Worm (Caenorhabditis elegans) whole organism, late embryonic: ENCODE results near the gene taf-10.

Experiments used
- C08G9.2 ChIP-seq: sonication (generic microtip); optimal IDR thresholded peaks from 2 replicates; lab custom pipeline; 2016; ENCODE audit warnings: mild to moderate bottlenecking, missing genetic modification characterization, moderate library complexity, missing compliant biosample characterization
- K09A11.1 ChIP-seq: sonication (generic microtip); optimal IDR thresholded peaks from 2 replicates; lab custom pipeline; 2017; ENCODE audit warnings: antibody characterized with exemption, mild to moderate bottlenecking, missing genetic modification characterization, missing compliant biosample characterization; ENCODE audit not compliant: insufficient read depth
- Y22D7AL.16 ChIP-seq: sonication (generic microtip); optimal IDR thresholded peaks from 2 replicates; lab custom pipeline; 2016; ENCODE audit warnings: missing genetic modification characterization, missing compliant biosample characterization
- ceh-22 ChIP-seq: sonication (generic microtip); optimal IDR thresholded peaks from 2 replicates; lab custom pipeline; 2017; ENCODE audit warnings: missing biosample characterization, missing genetic modification characterization
- ceh-34 ChIP-seq: sonication (generic microtip); optimal IDR thresholded peaks from 2 replicates; lab custom pipeline; 2016; ENCODE audit warnings: mild to moderate bottlenecking, missing genetic modification characterization, missing compliant biosample characterization
- ceh-6 ChIP-seq: fragments of 200-800 bp; sonication (Bioruptor generic); optimal IDR thresholded peaks from 2 replicates; lab custom pipeline; 2018; ENCODE audit warnings: mild to moderate bottlenecking, missing genetic modification characterization, missing compliant biosample characterization
- ceh-9 ChIP-seq: sonication (generic microtip); optimal IDR thresholded peaks from 2 replicates; lab custom pipeline; 2016; ENCODE audit warnings: mild to moderate bottlenecking, missing genetic modification characterization, inconsistent platforms, missing compliant biosample characterization
- dve-1 ChIP-seq: sonication (generic microtip); optimal IDR thresholded peaks from 2 replicates; lab custom pipeline; 2017; ENCODE audit warnings: antibody characterized with exemption, mild to moderate bottlenecking, missing genetic modification characterization, missing compliant biosample characterization
- elt-2 ChIP-seq: sonication (generic microtip); optimal IDR thresholded peaks from 2 replicates; lab custom pipeline; 2016; ENCODE audit warnings: missing genetic modification reagents, missing genetic modification characterization, missing compliant biosample characterization
- elt-4 ChIP-seq: sonication (generic microtip); optimal IDR thresholded peaks from 2 replicates; lab custom pipeline; 2016; ENCODE audit warnings: missing genetic modification characterization, missing compliant biosample characterization
- fax-1 ChIP-seq: sonication (generic microtip); optimal IDR thresholded peaks from 2 replicates; lab custom pipeline; 2016; ENCODE audit warnings: missing genotype, missing genetic modification characterization, missing compliant biosample characterization
- fkh-10 ChIP-seq: fragments of 150-350 bp; optimal IDR thresholded peaks from 2 replicates; lab custom pipeline; 2014; ENCODE audit warnings: missing biosample characterization, missing genetic modification reagents, missing genetic modification characterization
- gmeb-2 ChIP-seq: sonication (generic microtip); optimal IDR thresholded peaks from 2 replicates; lab custom pipeline; 2016; ENCODE audit warnings: missing genetic modification characterization, inconsistent platforms, missing compliant biosample characterization
- hlh-13 ChIP-seq: fragments of 200-800 bp; sonication (Bioruptor generic); optimal IDR thresholded peaks from 2 replicates; lab custom pipeline; 2018; ENCODE audit warnings: mild to moderate bottlenecking, missing genetic modification characterization, missing compliant biosample characterization
- hlh-15 ChIP-seq: sonication (generic microtip); optimal IDR thresholded peaks from 2 replicates; lab custom pipeline; 2016; ENCODE audit warnings: missing genetic modification characterization, missing compliant biosample characterization
- hlh-30 ChIP-seq: sonication (generic microtip); optimal IDR thresholded peaks from 2 replicates; lab custom pipeline; 2017; ENCODE audit warnings: antibody characterized with exemption, missing genetic modification characterization, missing compliant biosample characterization; ENCODE audit not compliant: insufficient read depth
- hlh-6 ChIP-seq: sonication (generic microtip); optimal IDR thresholded peaks from 2 replicates; lab custom pipeline; 2016; ENCODE audit warnings: missing genotype, missing genetic modification characterization, missing compliant biosample characterization
- lim-6 ChIP-seq: sonication (generic microtip); optimal IDR thresholded peaks from 2 replicates; lab custom pipeline; 2016; ENCODE audit warnings: missing genetic modification characterization, missing compliant biosample characterization
- lin-11 ChIP-seq: fragments of 200-800 bp; sonication (Bioruptor generic); optimal IDR thresholded peaks from 2 replicates; lab custom pipeline; 2018; ENCODE audit warnings: mild to moderate bottlenecking, missing genetic modification characterization, missing compliant biosample characterization
- madf-2 ChIP-seq: sonication (generic microtip); optimal IDR thresholded peaks from 2 replicates; lab custom pipeline; 2017; ENCODE audit warnings: missing genetic modification characterization, missing compliant biosample characterization
- mec-3 ChIP-seq: sonication (generic microtip); optimal IDR thresholded peaks from 2 replicates; lab custom pipeline; 2016; ENCODE audit warnings: borderline replicate concordance, missing genetic modification characterization, missing compliant biosample characterization
- nhr-232 ChIP-seq: sonication (generic microtip); optimal IDR thresholded peaks from 2 replicates; lab custom pipeline; 2016; ENCODE audit warnings: missing genetic modification characterization, missing compliant biosample characterization
- npax-4 ChIP-seq: sonication (generic microtip); optimal IDR thresholded peaks from 2 replicates; lab custom pipeline; 2016; ENCODE audit warnings: missing genetic modification characterization, missing compliant biosample characterization
- odd-2 ChIP-seq: sonication (generic microtip); optimal IDR thresholded peaks from 2 replicates; lab custom pipeline; 2017; ENCODE audit warnings: antibody characterized with exemption, mild to moderate bottlenecking, missing genetic modification characterization, missing compliant biosample characterization
- pat-9 ChIP-seq: fragments of 200-800 bp; sonication (Bioruptor generic); optimal IDR thresholded peaks from 2 replicates; lab custom pipeline; 2018; ENCODE audit warnings: mild to moderate bottlenecking, missing genetic modification characterization, moderate library complexity, missing compliant biosample characterization
- pha-2 ChIP-seq: sonication (generic microtip); optimal IDR thresholded peaks from 2 replicates; lab custom pipeline; 2017; ENCODE audit warnings: mild to moderate bottlenecking, missing genetic modification characterization, missing compliant biosample characterization
- pha-4 ChIP-seq: fragments of 150-350 bp; optimal IDR thresholded peaks from 2 replicates; lab custom pipeline; 2018; ENCODE audit warnings: missing biosample characterization, missing genetic modification reagents, missing genetic modification characterization
- pqm-1 ChIP-seq: sonication (generic microtip); optimal IDR thresholded peaks from 2 replicates; lab custom pipeline; 2016; ENCODE audit warnings: missing genetic modification characterization, missing compliant biosample characterization
- pros-1 ChIP-seq: fragments of 150-350 bp; optimal IDR thresholded peaks from 2 replicates; lab custom pipeline; 2014; ENCODE audit warnings: missing biosample characterization, missing genetic modification reagents, missing genetic modification characterization
- rnt-1 ChIP-seq: sonication (generic microtip); optimal IDR thresholded peaks from 2 replicates; lab custom pipeline; 2016; ENCODE audit warnings: missing genetic modification characterization, missing compliant biosample characterization
- sdc-2 ChIP-seq: sonication (generic microtip); optimal IDR thresholded peaks from 2 replicates; lab custom pipeline; 2016; ENCODE audit warnings: missing genotype, missing genetic modification characterization, missing compliant biosample characterization
- tbx-2 ChIP-seq: sonication (generic microtip); optimal IDR thresholded peaks from 2 replicates; lab custom pipeline; 2016; ENCODE audit warnings: missing genetic modification characterization, missing compliant biosample characterization
- tbx-7 ChIP-seq: sonication (generic microtip); optimal IDR thresholded peaks from 2 replicates; lab custom pipeline; 2016; ENCODE audit warnings: missing genotype, missing genetic modification characterization, missing compliant biosample characterization
- ttx-3 ChIP-seq: sonication (generic microtip); optimal IDR thresholded peaks from 2 replicates; lab custom pipeline; 2016; ENCODE audit warnings: missing genetic modification reagents, missing genetic modification characterization, missing compliant biosample characterization
- unc-3 ChIP-seq, 2 experiments: fragments of 200-800 bp in 1 of 2; sonication (Bioruptor generic) in 1 of 2; sonication (generic microtip) in 1 of 2; conservative IDR thresholded peaks in 1 of 2; optimal IDR thresholded peaks in 1 of 2; 2 replicates each; pipeline versions ENCODE4 v1.3.6 to Lab custom; 2016 to 2022; ENCODE audit warnings: missing compliant biosample characterization in 2 of 2, missing genetic modification characterization in 2 of 2, missing genetic modification reagents in 1 of 2
- unc-86 ChIP-seq: sonication (generic microtip); optimal IDR thresholded peaks from 2 replicates; lab custom pipeline; 2016; ENCODE audit warnings: missing genetic modification characterization, missing compliant biosample characterization

Gene taf-10

ce11 chrV:4655175-4655574, 31.7 kb upstream of the taf-10 start, which contains the start of gene F41F3.9:
F41F3.9 (plus strand) TSS chrV:4655475.
- TF ChIP-seq C08G9.2 (tag; lab: Kevin White, UChicago) (no peak), odd-2 (tag; lab: Kevin White, UChicago) (no peak)

ce11 chrV:4662400-4662799, 24.5 kb upstream of the taf-10 start, which contains the start of gene srx-74:
srx-74 (minus strand) TSS chrV:4662500.
- TF ChIP-seq fkh-10 (GFP tag; lab: Kevin White, UChicago), result no peak
- no peak for TF ChIP-seq odd-2 (tag; lab: Kevin White, UChicago)
- no peak for TF ChIP-seq hlh-6 (tag; lab: Kevin White, UChicago)
- TF ChIP-seq hlh-30 (tag; lab: Kevin White, UChicago), result no peak
- no peak for TF ChIP-seq gmeb-2
- TF ChIP-seq nhr-232 (tag; lab: Kevin White, UChicago), result no peak
- no peak for TF ChIP-seq tbx-2 (tag; lab: Kevin White, UChicago)
- TF ChIP-seq pros-1 (tag; lab: Kevin White, UChicago), result no peak
- TF ChIP-seq pat-9, result no peak
- TF ChIP-seq madf-2 (tag; lab: Kevin White, UChicago), result no peak

ce11 chrV:4665651-4666050, 21.3 kb upstream of the taf-10 start, which contains the start of gene srx-73:
srx-73 (minus strand) TSS chrV:4665751.
- no peak for TF ChIP-seq hlh-13 (GFP tag; lab: Kevin White, UChicago)
- no peak for TF ChIP-seq hlh-6 (tag; lab: Kevin White, UChicago)
- TF ChIP-seq rnt-1 (tag; lab: Kevin White, UChicago), result no peak
- TF ChIP-seq unc-86, result no peak
- no peak for TF ChIP-seq hlh-15 (tag; lab: Kevin White, UChicago)
- TF ChIP-seq, all 69 proteins: peak for 0

- TF ChIP-seq ceh-6 (GFP tag; lab: Kevin White, UChicago) (no peak), unc-3 (GFP tag; conservative IDR thresholded peaks at IDR 0.05; lab: Robert Waterston, UW) (no peak), unc-3 (tag; optimal IDR thresholded peaks at IDR 0.05; lab: Kevin White, UChicago) (no peak), Y22D7AL.16 (tag; lab: Kevin White, UChicago) (no peak), fkh-10 (GFP tag; lab: Kevin White, UChicago) (no peak), tbx-7 (tag; lab: Kevin White, UChicago) (no peak), ceh-22 (no peak), mec-3 (tag; lab: Kevin White, UChicago) (peak; percentile 42), pat-9 (no peak), sdc-2 (tag; lab: Kevin White, UChicago) (no peak), pha-4 (tag; lab: Kevin White, UChicago) (no peak), dve-1 (no peak), pqm-1 (tag; lab: Kevin White, UChicago) (no peak), madf-2 (tag; lab: Kevin White, UChicago) (no peak), K09A11.1 (tag; lab: Kevin White, UChicago) (no peak), elt-4 (peak; percentile 37), pha-2 (no peak), elt-2 (tag; lab: Kevin White, UChicago) (no peak), fax-1 (tag; lab: Kevin White, UChicago) (no peak), lim-6 (no peak), lin-11 (no peak), npax-4 (tag; lab: Kevin White, UChicago) (no peak), ttx-3 (tag; lab: Kevin White, UChicago) (no peak), ceh-9 (tag; lab: Kevin White, UChicago) (no peak), nhr-232 (tag; lab: Kevin White, UChicago) (no peak), hlh-6 (tag; lab: Kevin White, UChicago) (peak; percentile 43), ceh-34 (tag; lab: Kevin White, UChicago) (no peak)
Observed at ce11 chrV:4667062-4667461, 19.8 kb upstream of the taf-10 start.
